Fruit fly (Drosophila melanogaster) whole organism, larva: ENCODE results near the gene CG14913.

Experiments
- noc ChIP-seq: fragments of 200-800 bp; sonication (Bioruptor generic); optimal IDR thresholded peaks from 3 replicates; lab custom pipeline; 2019; ENCODE audit warnings: missing biosample characterization, mild to moderate bottlenecking, missing genetic modification characterization, moderate library complexity

Gene CG14913

dm6 chr2L:11059206-11059605 is 42.4 kb downstream of the CG14913 start:
- TF ChIP-seq noc (tag; lab: Kevin White, UChicago), result no peak

dm6 chr2L:11061155-11061554 is 44.4 kb downstream of the CG14913 start:
- TF ChIP-seq noc (tag; lab: Kevin White, UChicago), result no peak

dm6 chr2L:11065106-11065878 is 48.5 kb downstream of the CG14913 start:
- peak; percentile 92 for TF ChIP-seq noc (tag; lab: Kevin White, UChicago)

DNA sequence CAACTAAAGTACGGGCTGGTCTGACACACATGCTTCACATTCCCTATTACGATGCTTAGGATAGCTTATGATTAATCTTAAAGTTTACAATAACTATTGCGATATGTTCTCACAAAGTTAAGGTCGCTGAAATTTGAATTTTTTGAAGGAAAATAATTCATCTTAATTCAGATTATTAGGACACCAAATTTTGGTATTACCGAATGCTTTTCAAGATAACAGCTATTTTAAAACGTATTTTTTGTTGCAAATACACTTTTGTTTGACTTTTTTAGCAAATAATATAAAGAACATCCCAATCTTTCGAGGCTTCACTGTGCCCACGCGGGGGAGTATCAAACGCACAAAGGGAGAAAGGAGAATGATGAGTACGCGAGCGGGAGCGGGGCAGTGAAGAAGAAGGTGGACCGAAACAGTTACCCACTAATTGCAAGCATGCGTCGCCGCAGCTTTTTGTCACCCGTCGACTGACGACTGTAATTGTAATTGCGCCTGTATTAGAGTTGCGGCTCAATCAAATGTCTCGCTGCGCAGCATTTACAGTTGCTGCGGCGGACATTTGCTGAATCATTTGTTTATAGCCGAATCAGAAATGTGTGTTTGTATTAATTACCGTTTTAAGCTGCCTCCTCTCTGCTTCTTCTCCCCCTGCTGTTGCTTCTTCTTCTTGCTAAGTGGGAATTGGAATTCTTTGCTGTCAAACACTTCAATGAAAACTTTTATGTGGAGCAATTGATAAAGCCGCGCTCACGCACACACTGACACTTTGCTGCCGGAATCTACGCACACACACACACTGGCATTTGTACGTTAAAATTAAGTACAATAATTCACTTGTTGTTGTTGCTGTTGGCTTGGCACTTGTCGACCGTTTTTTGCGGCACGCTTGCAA is 49.4 kb downstream of the CG14913 start:
- peak; percentile 73 for TF ChIP-seq noc (tag; lab: Kevin White, UChicago)

DNA sequence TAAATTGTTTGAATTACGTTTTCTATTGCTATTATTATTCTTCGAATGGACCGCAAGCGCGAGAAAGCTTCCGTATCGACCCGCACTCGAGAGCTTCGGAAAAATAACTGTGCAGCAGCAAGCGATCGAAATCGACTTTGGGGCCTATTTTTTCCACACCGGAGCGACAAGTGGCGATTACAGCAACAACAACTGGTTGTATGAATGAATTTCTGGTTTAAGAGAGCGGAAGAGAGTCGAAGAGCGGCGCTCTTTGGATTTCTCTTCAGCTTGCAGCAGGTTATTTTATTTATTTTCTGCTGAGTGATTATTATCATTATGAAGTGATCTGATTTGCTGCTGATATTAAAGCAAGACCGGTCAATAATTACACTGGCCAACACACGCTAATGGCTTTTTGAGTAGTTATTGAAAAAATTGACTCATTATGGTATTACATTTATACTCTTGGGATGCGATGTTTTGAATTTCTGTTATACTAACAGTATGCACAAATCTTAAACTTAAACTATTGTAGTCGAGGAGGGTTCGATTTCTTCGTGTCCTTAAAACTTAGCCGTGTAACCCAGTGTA is 50.2 kb downstream of the CG14913 start, which contains the start of gene Samuel:
TSS of gene Samuel (minus strand) at position 112 of the 573 bp plus-strand sequence.
- TF ChIP-seq noc (tag; lab: Kevin White, UChicago), result no peak

- TF ChIP-seq noc (tag; lab: Kevin White, UChicago), result no peak
Measured at dm6 chr2L:11067970-11068369, 51.2 kb downstream of the CG14913 start.
